Fruit fly (Drosophila melanogaster): ENCODE measurements around the gene Rcd-1.

The Rcd-1 gene

dm6 chrX:19597684-19598363 lies 40.7 kb upstream of the Rcd-1 start, which contains the start of gene RpS10b:
TSS of gene RpS10b (plus strand) at chrX:19598031.
- TF ChIP-seq pan (optimal IDR thresholded peaks at IDR 0.05), result no peak
- TF ChIP-seq usp (GFP tag; optimal IDR thresholded peaks at IDR 0.05), result no peak
- no peak for TF ChIP-seq dl (GFP tag; optimal IDR thresholded peaks at IDR 0.05; ENCODE audit: insufficient read depth in 1 of 2, partially characterized antibody in 2 of 2)
- peak; percentile 61 for TF ChIP-seq woc (GFP tag; optimal IDR thresholded peaks at IDR 0.05)
- TF ChIP-seq br (GFP tag; optimal IDR thresholded peaks at IDR 0.05), result peak; percentile 86
- TF ChIP-seq brk (GFP tag; optimal IDR thresholded peaks at IDR 0.05), result peak; percentile 36
- no peak for TF ChIP-seq lola (GFP tag; optimal IDR thresholded peaks at IDR 0.05)
- TF ChIP-seq N (GFP tag; optimal IDR thresholded peaks at IDR 0.05), result no peak
- no peak for TF ChIP-seq Dfd (GFP tag; optimal IDR thresholded peaks at IDR 0.05)
- TF ChIP-seq fru (GFP tag; optimal IDR thresholded peaks at IDR 0.05), result peak; percentile 65
- peak; percentile 23 for TF ChIP-seq Rel (GFP tag; optimal IDR thresholded peaks at IDR 0.05)
- TF ChIP-seq Rel (tag; optimal IDR thresholded peaks at IDR 0.05), result peak; percentile 65
- TF ChIP-seq psq (GFP tag; optimal IDR thresholded peaks at IDR 0.05), result peak; percentile 66
- peak; percentile 92 for TF ChIP-seq CG9705 (GFP tag; optimal IDR thresholded peaks at IDR 0.05)
- TF ChIP-seq GATAd (GFP tag; optimal IDR thresholded peaks at IDR 0.05), result peak; percentile 3
- TF ChIP-seq Mio (GFP tag; optimal IDR thresholded peaks at IDR 0.05), result peak; percentile 52
- TF ChIP-seq sv (GFP tag; optimal IDR thresholded peaks at IDR 0.05), result peak; percentile 58
- TF ChIP-seq HLH106 (tag; optimal IDR thresholded peaks at IDR 0.05), result peak; percentile 73
- TF ChIP-seq CG32264 (GFP tag; optimal IDR thresholded peaks at IDR 0.05), result peak; percentile 40
- TF ChIP-seq Abd-B (GFP tag; optimal IDR thresholded peaks at IDR 0.05), result no peak
- TF ChIP-seq Dif (GFP tag; optimal IDR thresholded peaks at IDR 0.05; ENCODE audit: partially characterized antibody), result no peak
- peak; percentile 78 for TF ChIP-seq Hr83 (GFP tag; optimal IDR thresholded peaks at IDR 0.05; ENCODE audit: poor library complexity, severe bottlenecking)
- TF ChIP-seq ey (GFP tag; optimal IDR thresholded peaks at IDR 0.05), result peak; percentile 60
- peak; percentile 43 for TF ChIP-seq Myc (optimal IDR thresholded peaks at IDR 0.05)
- no peak for TF ChIP-seq tai (GFP tag; optimal IDR thresholded peaks at IDR 0.05)
- TF ChIP-seq dsf (GFP tag; optimal IDR thresholded peaks at IDR 0.05; ENCODE audit: borderline replicate concordance), result peak; percentile 38
- no peak for TF ChIP-seq Vsx2 (GFP tag; optimal IDR thresholded peaks at IDR 0.05; ENCODE audit: partially characterized antibody)
- TF ChIP-seq sage (GFP tag; optimal IDR thresholded peaks at IDR 0.05), result no peak
- peak; percentile 79 for TF ChIP-seq OdsH (GFP tag; optimal IDR thresholded peaks at IDR 0.05)
- TF ChIP-seq Jra (GFP tag; optimal IDR thresholded peaks at IDR 0.05), result peak; percentile 63
- TF ChIP-seq Sp1 (GFP tag; optimal IDR thresholded peaks at IDR 0.05), result peak; percentile 90
- TF ChIP-seq dmrt93B (GFP tag; optimal IDR thresholded peaks at IDR 0.05), result peak; percentile 94
- TF ChIP-seq jim (GFP tag; optimal IDR thresholded peaks at IDR 0.05), result no peak
- TF ChIP-seq CrebA (GFP tag; optimal IDR thresholded peaks at IDR 0.05; ENCODE audit: borderline replicate concordance), result no peak
- TF ChIP-seq Hr78 (GFP tag; optimal IDR thresholded peaks at IDR 0.05), result no peak
- TF ChIP-seq foxo (GFP tag; optimal IDR thresholded peaks at IDR 0.05), result peak in 1 of 2 experiments; percentile 49
- peak; percentile 70 for TF ChIP-seq Hnf4 (GFP tag; optimal IDR thresholded peaks at IDR 0.05)
- TF ChIP-seq rgr (GFP tag; optimal IDR thresholded peaks at IDR 0.05), result peak; percentile 88
- peak; percentile 86 for TF ChIP-seq h (GFP tag; optimal IDR thresholded peaks at IDR 0.05)

- no peak for TF ChIP-seq ey (GFP tag; optimal IDR thresholded peaks at IDR 0.05)
- TF ChIP-seq Dfd (GFP tag; optimal IDR thresholded peaks at IDR 0.05), result peak; percentile 87
Observed at dm6 chrX:19598503-19598902, 40.1 kb upstream of the Rcd-1 start.

- TF ChIP-seq Rel (GFP tag; optimal IDR thresholded peaks at IDR 0.05) (no peak), Rel (tag; optimal IDR thresholded peaks at IDR 0.05) (peak; percentile 46), Hr78 (GFP tag; optimal IDR thresholded peaks at IDR 0.05) (no peak), h (GFP tag; optimal IDR thresholded peaks at IDR 0.05) (peak; percentile 22), sage (GFP tag; optimal IDR thresholded peaks at IDR 0.05) (no peak), Sp1 (GFP tag; optimal IDR thresholded peaks at IDR 0.05) (peak; percentile 15), Hr83 (GFP tag; optimal IDR thresholded peaks at IDR 0.05; ENCODE audit: poor library complexity, severe bottlenecking) (peak; percentile 67), Dif (GFP tag; optimal IDR thresholded peaks at IDR 0.05; ENCODE audit: partially characterized antibody) (peak; percentile 8), Hnf4 (GFP tag; optimal IDR thresholded peaks at IDR 0.05) (peak; percentile 22), HLH106 (tag; optimal IDR thresholded peaks at IDR 0.05) (peak; percentile 6), N (GFP tag; optimal IDR thresholded peaks at IDR 0.05) (no peak), usp (GFP tag; optimal IDR thresholded peaks at IDR 0.05) (no peak), rgr (GFP tag; optimal IDR thresholded peaks at IDR 0.05) (no peak)
Observed at dm6 chrX:19601644-19602043, 36.9 kb upstream of the Rcd-1 start, which contains the start of gene CG14220. TSS of gene CG14220 (minus strand) at chrX:19601851.

Measured in whole organism, wandering third instar larva.